Worm (Caenorhabditis elegans) whole organism, L4/young adult: ENCODE results near the gene F44D12.8.

Source experiments
- W03F9.2 ChIP-seq: fragments of 150-350 bp; optimal IDR thresholded peaks from 2 replicates; lab custom pipeline; 2014; ENCODE audit warnings: missing biosample characterization, missing genetic modification characterization
- him-1 ChIP-seq: sonication (generic microtip); optimal IDR thresholded peaks from 2 replicates; lab custom pipeline; 2016; ENCODE audit warnings: missing genotype, missing genetic modification reagents, missing genetic modification characterization, missing compliant biosample characterization

DNA sequence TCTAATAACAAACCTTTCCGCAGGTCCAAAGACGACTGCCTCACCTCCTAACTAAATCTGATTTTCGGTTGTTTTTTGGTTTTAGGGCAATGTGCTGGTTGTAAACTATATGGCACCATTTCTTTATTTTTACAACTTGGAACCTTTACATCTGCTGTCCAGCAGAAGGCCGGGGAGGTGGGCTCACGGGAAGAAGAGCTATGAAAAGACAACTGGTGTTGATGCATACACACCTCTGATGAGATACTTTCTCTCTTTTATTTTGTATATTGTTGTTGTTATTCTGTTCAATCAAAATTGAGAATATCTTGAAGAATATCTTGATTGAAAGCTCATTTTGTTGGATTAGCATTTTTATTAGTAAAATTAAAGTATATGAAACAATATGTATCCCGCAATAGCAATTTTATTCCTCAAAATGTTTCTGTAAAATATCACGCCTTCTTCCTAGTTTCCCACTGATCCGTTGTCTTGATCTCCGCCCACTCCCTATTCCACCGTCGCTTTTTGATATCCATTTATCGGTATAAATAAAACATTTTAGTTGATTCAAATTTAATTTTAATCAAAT is 45.4 kb upstream of the F44D12.8 start, which contains the start of gene dhp-2:
- TF ChIP-seq him-1 (tag; lab: Kevin White, UChicago) (no peak), W03F9.2 (tag; lab: Kevin White, UChicago) (no peak)
